Worm (Caenorhabditis elegans): ENCODE results near the gene E03H12.7.
"Not testable (repeated sequence)": the region's sequence is repeated elsewhere in the genome, so short reads cannot be mapped to it uniquely, and the experiment has no call there.

The E03H12.7 gene

ce11 chrIV:4963834-4964233, 24.6 kb downstream of the E03H12.7 start, which contains the start of gene txt-3:
txt-3 (plus strand) TSS chrIV:4963958.
- TF ChIP-seq unc-62 (GFP tag; optimal IDR thresholded peaks at IDR 0.05 in 1 of 2) (peak in 1 of 2 experiments; percentile 99), unc-62 (tag; optimal IDR thresholded peaks at IDR 0.05) (no peak), ceh-44 (GFP tag; IDR thresholded peaks at IDR 0.05) (no peak)

DNA sequence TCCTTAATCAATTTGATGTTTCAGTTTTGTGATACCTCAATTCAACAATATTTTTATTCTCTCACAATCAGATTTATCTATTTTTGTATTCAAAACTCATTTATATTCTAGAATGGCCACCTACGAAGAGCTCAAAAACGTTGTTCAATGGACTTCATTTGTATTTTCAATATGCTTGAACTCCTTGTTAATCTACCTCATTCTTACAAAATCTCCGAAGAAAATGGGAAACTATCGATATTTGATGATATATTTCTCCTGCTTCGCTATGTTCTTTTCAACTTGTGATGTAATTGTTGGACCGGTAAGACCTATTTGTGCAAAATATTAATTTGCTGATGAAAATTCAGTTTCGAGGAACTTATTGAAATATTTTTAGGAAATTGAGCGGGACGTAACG, 27.8 kb downstream of the E03H12.7 start, which contains the start of gene str-164:
Gene str-164, plus strand, starts transcription at position 113 of the 400 bp plus-strand sequence.
- no peak for TF ChIP-seq Y75B8A.6 (GFP tag; IDR thresholded peaks at IDR 0.05)
- TF ChIP-seq unc-62 (GFP tag; optimal IDR thresholded peaks at IDR 0.05 in 1 of 2), result peak in 1 of 2 experiments; percentile 53
- no peak for TF ChIP-seq unc-62 (tag; optimal IDR thresholded peaks at IDR 0.05)

DNA sequence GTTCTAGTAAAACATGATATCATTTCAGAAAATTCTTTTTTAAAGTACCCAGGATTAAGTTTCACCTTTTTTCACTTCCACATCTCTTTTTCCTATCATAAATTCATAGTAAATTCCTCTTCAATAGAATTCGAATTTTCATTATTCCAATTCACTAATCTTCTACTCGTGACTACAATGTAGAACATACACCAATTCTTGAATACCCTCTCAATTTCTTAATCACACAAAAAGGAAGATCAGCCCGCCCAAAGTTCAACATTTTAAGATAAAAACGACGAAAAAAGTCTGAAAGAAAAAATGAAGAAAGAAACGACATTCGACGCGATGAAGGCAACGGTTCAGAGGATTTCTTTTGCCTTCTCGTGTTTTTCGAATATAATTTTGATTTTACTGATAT, 34.5 kb downstream of the E03H12.7 start, which contains the start of gene str-163:
Gene str-163, plus strand, starts transcription at position 301 of the 400 bp plus-strand sequence.
- TF ChIP-seq saeg-2 (GFP tag; IDR thresholded peaks at IDR 0.05), result no peak
- TF ChIP-seq dmd-6 (GFP tag; IDR thresholded peaks at IDR 0.05), result no peak
- no peak for TF ChIP-seq mxl-2 (GFP tag; conservative IDR thresholded peaks at IDR 0.05)

DNA sequence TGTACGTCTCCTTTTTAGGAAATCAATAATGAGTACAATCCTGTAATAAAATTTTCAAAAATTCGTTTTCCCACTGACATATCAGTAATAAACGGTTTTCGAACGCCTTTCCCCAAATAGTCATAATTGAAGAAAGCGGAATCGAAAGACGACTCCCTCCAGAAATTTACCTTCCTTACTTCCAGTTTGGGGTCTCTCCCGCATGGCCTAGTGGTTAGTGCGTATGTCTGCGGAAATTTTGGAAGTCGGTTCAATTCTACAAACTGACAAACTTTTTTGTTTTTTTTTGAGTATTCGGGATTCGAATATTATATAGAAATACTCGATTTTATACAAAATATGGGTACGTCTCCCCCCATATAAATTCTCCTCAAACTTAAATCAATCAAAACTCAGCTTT, 38.7 kb downstream of the E03H12.7 start:
- TF ChIP-seq snpc-1.2 (GFP tag; IDR thresholded peaks at IDR 0.05) (peak; percentile 96), arid-1 (GFP tag; conservative IDR thresholded peaks at IDR 0.05) (peak; percentile 82), zfp-3 (GFP tag; conservative IDR thresholded peaks at IDR 0.05) (peak; percentile 52; the same call in 1 of the 2 replicates), pha-4 (GFP tag; IDR thresholded peaks at IDR 0.05) (peak; percentile 88; the same call in 1 of the 2 replicates), F26F4.8 (GFP tag; conservative IDR thresholded peaks at IDR 0.05) (peak; percentile 89)
- TF ChIP-seq pha-4 (tag; optimal IDR thresholded peaks at IDR 0.05), result not testable (repeated sequence)

DNA sequence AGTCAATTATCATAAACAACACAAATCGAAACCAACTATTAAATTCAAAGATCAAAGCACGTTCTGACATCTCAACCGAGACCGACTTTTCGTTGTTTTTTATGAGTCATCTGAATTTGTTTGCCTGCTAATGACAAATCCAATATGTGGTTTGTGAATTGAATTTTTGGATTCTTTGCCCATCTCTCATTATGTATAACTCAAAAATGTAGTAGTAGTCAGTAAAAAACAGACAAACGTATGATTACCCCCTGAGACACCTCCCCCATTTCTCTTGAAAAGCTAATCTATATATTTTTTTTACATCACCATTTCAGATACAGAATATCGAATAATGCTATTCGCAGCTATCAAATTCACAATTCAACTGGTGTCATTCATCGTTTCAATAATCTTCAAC, 42.7 kb downstream of the E03H12.7 start, which contains the start of gene str-169:
Gene str-169, plus strand, starts transcription at position 301 of the 400 bp plus-strand sequence.
- no peak for TF ChIP-seq ZK337.2 (GFP tag; IDR thresholded peaks at IDR 0.05)
- TF ChIP-seq nhr-76 (tag; optimal IDR thresholded peaks at IDR 0.05), result no peak
- TF ChIP-seq lin-13 (GFP tag; optimal IDR thresholded peaks at IDR 0.05), result no peak
- no peak for TF ChIP-seq mxl-2 (GFP tag; conservative IDR thresholded peaks at IDR 0.05)
- TF ChIP-seq ceh-82 (tag; optimal IDR thresholded peaks at IDR 0.05), result no peak
- TF ChIP-seq nhr-28 (tag; optimal IDR thresholded peaks at IDR 0.05), result no peak
- no peak for TF ChIP-seq set-16 (GFP tag; IDR thresholded peaks at IDR 0.05)
- TF ChIP-seq Y105C5A.15 (GFP tag; IDR thresholded peaks at IDR 0.05), result no peak
- TF ChIP-seq arid-1 (GFP tag; conservative IDR thresholded peaks at IDR 0.05), result no peak
- TF ChIP-seq F10B5.3 (tag; optimal IDR thresholded peaks at IDR 0.05), result no peak
- no peak for TF ChIP-seq daf-12 (tag; optimal IDR thresholded peaks at IDR 0.05)
- no peak for TF ChIP-seq zag-1 (tag; optimal IDR thresholded peaks at IDR 0.05)
- no peak for TF ChIP-seq nhr-77 (tag; optimal IDR thresholded peaks at IDR 0.05)
- no peak for TF ChIP-seq lin-15B (tag; optimal IDR thresholded peaks at IDR 0.05)
- TF ChIP-seq nhr-6 (tag; optimal IDR thresholded peaks at IDR 0.05), result no peak
- TF ChIP-seq dpl-1 (GFP tag; optimal IDR thresholded peaks at IDR 0.05), result no peak
- no peak for TF ChIP-seq mdt-29 (GFP tag; IDR thresholded peaks at IDR 0.05)
- TF ChIP-seq mdl-1 (tag; optimal IDR thresholded peaks at IDR 0.05), result no peak

DNA sequence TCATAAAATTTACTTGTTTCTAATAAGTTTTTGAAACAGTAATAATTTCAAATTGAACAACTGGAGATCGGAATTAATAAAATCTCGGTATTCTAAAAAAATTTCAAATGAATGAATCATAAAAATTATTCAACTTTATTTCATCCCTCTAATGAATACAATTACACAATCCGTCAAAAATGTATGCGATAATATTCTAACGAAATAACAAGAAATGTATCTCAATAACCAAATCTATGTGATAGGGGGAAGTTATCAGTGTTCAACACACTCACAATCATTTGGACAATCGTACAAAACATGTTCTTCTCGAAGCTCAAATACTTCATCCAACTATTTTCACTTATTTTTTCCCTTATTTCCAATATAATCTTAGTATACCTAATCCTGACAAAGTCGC, 46.8 kb downstream of the E03H12.7 start, which contains the start of gene Y9C9A.5:
Gene Y9C9A.5, plus strand, starts transcription at position 301 of the 400 bp plus-strand sequence.
- TF ChIP-seq snpc-4 (tag; optimal IDR thresholded peaks at IDR 0.05) (no peak), mdt-29 (GFP tag; IDR thresholded peaks at IDR 0.05) (no peak), R02D3.7 (tag; optimal IDR thresholded peaks at IDR 0.05) (no peak), attf-4 (tag; optimal IDR thresholded peaks at IDR 0.05) (no peak), spr-3 (GFP tag; optimal IDR thresholded peaks at IDR 0.05) (no peak), vab-7 (GFP tag; IDR thresholded peaks at IDR 0.05) (no peak), rbr-2 (tag; optimal IDR thresholded peaks at IDR 0.05) (no peak), nhr-41 (GFP tag; IDR thresholded peaks at IDR 0.05) (no peak), zip-11 (GFP tag; IDR thresholded peaks at IDR 0.05) (no peak), hmg-1.1 (GFP tag; IDR thresholded peaks at IDR 0.05) (no peak), daf-19 (GFP tag; conservative IDR thresholded peaks at IDR 0.05) (no peak)
